Fruit fly (Drosophila melanogaster) whole organism, prepupa: ENCODE data around the gene AANATL7.

ENCODE experiments used
- CG11294 ChIP-seq: fragments of 200-800 bp; sonication (Bioruptor generic); IDR thresholded peaks from 2 replicates; pipeline ENCODE4 v1.3.6; 2022; ENCODE audit warnings: missing biosample characterization, missing genetic modification characterization
- CG4318 ChIP-seq: fragments of 200-800 bp; sonication (Bioruptor generic); optimal IDR thresholded peaks from 3 replicates; lab custom pipeline; 2017; ENCODE audit warnings: missing biosample characterization, mild to moderate bottlenecking, missing genetic modification characterization
- Ets21C ChIP-seq: fragments of 200-800 bp; sonication (Bioruptor generic); optimal IDR thresholded peaks from 3 replicates; lab custom pipeline; 2016; ENCODE audit warnings: missing biosample characterization, missing genetic modification characterization
- dac ChIP-seq: fragments of 200-800 bp; sonication (Bioruptor generic); optimal IDR thresholded peaks from 2 replicates; lab custom pipeline; 2017; ENCODE audit warnings: missing biosample characterization, mild to moderate bottlenecking, missing genetic modification characterization
- dsx ChIP-seq: fragments of 200-800 bp; optimal IDR thresholded peaks from 3 replicates; lab custom pipeline; 2019; ENCODE audit warnings: missing biosample characterization, mild to moderate bottlenecking, missing genetic modification characterization, moderate library complexity; ENCODE audit not compliant: poor library complexity, severe bottlenecking
- topi ChIP-seq: fragments of 200-800 bp; sonication (Bioruptor generic); optimal IDR thresholded peaks from 3 replicates; lab custom pipeline; 2016; ENCODE audit warnings: missing biosample characterization, missing genetic modification characterization

DNA sequence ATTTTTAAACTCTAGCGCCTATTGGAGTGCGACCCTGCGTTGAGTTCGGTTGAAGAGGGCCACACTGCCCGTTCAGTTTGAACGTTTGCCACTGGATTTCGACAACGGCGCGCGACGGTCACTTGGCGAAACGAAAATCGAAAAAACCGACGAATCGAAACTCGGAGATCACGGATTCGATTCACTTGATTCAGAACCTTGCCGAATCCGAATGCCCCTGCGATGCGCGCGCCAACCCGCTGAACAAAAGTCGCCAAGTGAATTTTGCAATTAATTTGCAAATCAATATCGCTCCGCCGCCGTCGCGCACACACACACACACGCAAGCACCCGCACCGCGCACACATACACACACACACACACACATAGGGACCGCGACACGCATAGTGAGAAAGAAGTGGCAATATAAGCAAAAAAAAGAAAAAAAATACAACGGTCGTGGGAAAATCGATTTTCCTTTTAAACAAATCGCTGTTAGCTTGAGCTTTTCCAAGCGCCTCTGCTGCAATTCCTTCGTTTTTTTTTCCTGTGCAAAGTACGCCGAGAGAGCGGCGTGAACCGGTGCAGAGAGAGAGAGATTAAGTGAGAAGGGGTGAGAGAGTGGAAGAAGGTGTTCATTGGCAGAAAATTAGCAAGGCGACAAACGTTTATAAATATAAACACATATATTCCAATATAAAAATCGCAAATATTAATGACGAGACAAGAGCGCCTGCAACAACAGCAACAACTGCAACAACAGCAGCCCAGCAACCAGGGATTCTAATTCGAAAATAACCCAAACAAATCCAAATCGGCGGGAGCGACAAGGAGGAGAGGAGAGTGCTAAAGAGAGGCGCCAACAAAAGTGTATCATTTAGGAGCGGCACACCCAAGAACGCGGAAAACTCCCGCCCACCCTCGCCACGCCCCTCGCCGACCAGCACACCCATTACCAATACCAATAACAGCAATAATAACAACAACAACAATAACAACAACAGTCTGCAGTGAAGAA is 8.0 kb downstream of the AANATL7 start, which contains the start of gene egh:
- peak; percentile 36 for TF ChIP-seq dac (GFP tag; lab: Kevin White, UChicago)
- TF ChIP-seq dsx (GFP tag; lab: Kevin White, UChicago), result no peak
- TF ChIP-seq Ets21C, result peak; percentile 65
- peak; percentile 85 for TF ChIP-seq topi (GFP tag; lab: Kevin White, UChicago)
- TF ChIP-seq CG11294, result peak; percentile 51; the same call in 1 of the 2 replicates
- peak; percentile 50 for TF ChIP-seq CG4318 (GFP tag; lab: Kevin White, UChicago)
